Worm (Caenorhabditis elegans): ENCODE results near the gene srbc-7.

Gene srbc-7

ce11 chrV:7504271-7504670 is 16.9 kb upstream of the srbc-7 start, which contains the start of gene srh-229:
Gene srh-229 (minus strand): TSS chrV:7504371.
- TF ChIP-seq sea-1 (GFP tag; conservative IDR thresholded peaks at IDR 0.05) (no peak), hnd-1 (tag; optimal IDR thresholded peaks at IDR 0.05) (no peak), F13C5.2 (tag; optimal IDR thresholded peaks at IDR 0.05) (no peak), ceh-36 (tag; optimal IDR thresholded peaks at IDR 0.05) (no peak), ama-1 (optimal IDR thresholded peaks at IDR 0.05) (no peak), scrt-1 (GFP tag; IDR thresholded peaks at IDR 0.05) (no peak), aly-1 (tag; optimal IDR thresholded peaks at IDR 0.05) (no peak)

ce11 chrV:7501194-7501593 is 13.8 kb upstream of the srbc-7 start:
- TF ChIP-seq F13C5.2 (tag; optimal IDR thresholded peaks at IDR 0.05) (no peak), B0310.2 (tag; optimal IDR thresholded peaks at IDR 0.05) (no peak)

- TF ChIP-seq B0310.2 (tag; optimal IDR thresholded peaks at IDR 0.05) = no peak
- TF ChIP-seq hmg-4 (GFP tag; optimal IDR thresholded peaks at IDR 0.05) = no peak
- TF ChIP-seq ceh-36 (tag; optimal IDR thresholded peaks at IDR 0.05) = no peak
- TF ChIP-seq hmbx-1 (tag; optimal IDR thresholded peaks at IDR 0.05) = no peak
- TF ChIP-seq pes-1 (GFP tag; IDR thresholded peaks at IDR 0.05) = no peak
- no peak for TF ChIP-seq F13C5.2 (tag; optimal IDR thresholded peaks at IDR 0.05)
- TF ChIP-seq ets-7 (tag; optimal IDR thresholded peaks at IDR 0.05) = no peak
- no peak for TF ChIP-seq ama-1 (optimal IDR thresholded peaks at IDR 0.05)
- no peak for TF ChIP-seq flt-1 (GFP tag; IDR thresholded peaks at IDR 0.05)
- TF ChIP-seq hnd-1 (tag; optimal IDR thresholded peaks at IDR 0.05) = no peak
- no peak for TF ChIP-seq aly-1 (tag; optimal IDR thresholded peaks at IDR 0.05)
- no peak for TF ChIP-seq tbx-37 (GFP tag; conservative IDR thresholded peaks at IDR 0.05)
- TF ChIP-seq tra-4 (tag; optimal IDR thresholded peaks at IDR 0.05) = no peak
- no peak for TF ChIP-seq ceh-13 (GFP tag; optimal IDR thresholded peaks at IDR 0.05)
- no peak for TF ChIP-seq scrt-1 (GFP tag; IDR thresholded peaks at IDR 0.05)
- no peak for TF ChIP-seq tbx-11 (GFP tag; IDR thresholded peaks at IDR 0.05)
- TF ChIP-seq sea-1 (GFP tag; conservative IDR thresholded peaks at IDR 0.05) = no peak
Observed at ce11 chrV:7497440-7497839, 10.0 kb upstream of the srbc-7 start, which contains the start of gene srh-79. Gene srh-79 (plus strand): TSS chrV:7497740.

ce11 chrV:7495189-7495588 is 7.8 kb upstream of the srbc-7 start, which contains the start of gene srbc-11:
Gene srbc-11 (minus strand): TSS chrV:7495289.
- TF ChIP-seq F13C5.2 (tag; optimal IDR thresholded peaks at IDR 0.05) (no peak), scrt-1 (GFP tag; IDR thresholded peaks at IDR 0.05) (no peak), hnd-1 (tag; optimal IDR thresholded peaks at IDR 0.05) (no peak), ceh-36 (tag; optimal IDR thresholded peaks at IDR 0.05) (no peak), B0310.2 (tag; optimal IDR thresholded peaks at IDR 0.05) (no peak), aly-1 (tag; optimal IDR thresholded peaks at IDR 0.05) (no peak), tbx-11 (GFP tag; IDR thresholded peaks at IDR 0.05) (no peak), hmbx-1 (tag; optimal IDR thresholded peaks at IDR 0.05) (no peak), tbx-37 (GFP tag; conservative IDR thresholded peaks at IDR 0.05) (no peak), flt-1 (GFP tag; IDR thresholded peaks at IDR 0.05) (no peak)

ce11 chrV:7492924-7493323 is 5.5 kb upstream of the srbc-7 start, which contains the start of gene srbc-10:
Gene srbc-10 (minus strand): TSS chrV:7493024.
- TF ChIP-seq F13C5.2 (tag; optimal IDR thresholded peaks at IDR 0.05) (no peak), tbx-11 (GFP tag; IDR thresholded peaks at IDR 0.05) (no peak), ceh-36 (tag; optimal IDR thresholded peaks at IDR 0.05) (no peak), hnd-1 (tag; optimal IDR thresholded peaks at IDR 0.05) (no peak), hmg-4 (GFP tag; optimal IDR thresholded peaks at IDR 0.05) (no peak), scrt-1 (GFP tag; IDR thresholded peaks at IDR 0.05) (no peak), sea-1 (GFP tag; conservative IDR thresholded peaks at IDR 0.05) (no peak), tbx-37 (GFP tag; conservative IDR thresholded peaks at IDR 0.05) (no peak), B0310.2 (tag; optimal IDR thresholded peaks at IDR 0.05) (no peak), ets-7 (tag; optimal IDR thresholded peaks at IDR 0.05) (no peak)

- TF ChIP-seq hmbx-1 (tag; optimal IDR thresholded peaks at IDR 0.05) = no peak
- TF ChIP-seq ama-1 (optimal IDR thresholded peaks at IDR 0.05) = no peak
- TF ChIP-seq F13C5.2 (tag; optimal IDR thresholded peaks at IDR 0.05) = no peak
- no peak for TF ChIP-seq tbx-37 (GFP tag; conservative IDR thresholded peaks at IDR 0.05)
- TF ChIP-seq pes-1 (GFP tag; IDR thresholded peaks at IDR 0.05) = no peak
Observed at ce11 chrV:7490340-7490739, 2.9 kb upstream of the srbc-7 start, which contains the start of gene srbc-9. Gene srbc-9 (minus strand): TSS chrV:7490440.

- TF ChIP-seq tbx-37 (GFP tag; conservative IDR thresholded peaks at IDR 0.05) (no peak), sea-1 (GFP tag; conservative IDR thresholded peaks at IDR 0.05) (no peak), pes-1 (GFP tag; IDR thresholded peaks at IDR 0.05) (no peak), ama-1 (optimal IDR thresholded peaks at IDR 0.05) (no peak), ceh-36 (tag; optimal IDR thresholded peaks at IDR 0.05) (no peak), ets-7 (tag; optimal IDR thresholded peaks at IDR 0.05) (no peak), flt-1 (GFP tag; IDR thresholded peaks at IDR 0.05) (no peak), B0310.2 (tag; optimal IDR thresholded peaks at IDR 0.05) (no peak), scrt-1 (GFP tag; IDR thresholded peaks at IDR 0.05) (no peak), aly-1 (tag; optimal IDR thresholded peaks at IDR 0.05) (no peak), tbx-11 (GFP tag; IDR thresholded peaks at IDR 0.05) (no peak), tra-4 (tag; optimal IDR thresholded peaks at IDR 0.05) (no peak), ceh-13 (GFP tag; optimal IDR thresholded peaks at IDR 0.05) (no peak), hmbx-1 (tag; optimal IDR thresholded peaks at IDR 0.05) (no peak)
Observed at ce11 chrV:7485000-7485399, 2.4 kb downstream of the srbc-7 start, which contains the start of gene srbc-8. Gene srbc-8 (minus strand): TSS chrV:7485100.

ce11 chrV:7480949-7481348 is 6.5 kb downstream of the srbc-7 start, which contains the start of gene C18B10.6:
Gene C18B10.6 (minus strand): TSS chrV:7481049.
- no peak for TF ChIP-seq aly-1 (tag; optimal IDR thresholded peaks at IDR 0.05)
- no peak for TF ChIP-seq F13C5.2 (tag; optimal IDR thresholded peaks at IDR 0.05)
- TF ChIP-seq tbx-37 (GFP tag; conservative IDR thresholded peaks at IDR 0.05) = no peak
- TF ChIP-seq hnd-1 (tag; optimal IDR thresholded peaks at IDR 0.05) = no peak
- TF ChIP-seq pes-1 (GFP tag; IDR thresholded peaks at IDR 0.05) = no peak
- TF ChIP-seq hmg-4 (GFP tag; optimal IDR thresholded peaks at IDR 0.05) = no peak
- no peak for TF ChIP-seq flt-1 (GFP tag; IDR thresholded peaks at IDR 0.05)
- no peak for TF ChIP-seq hmbx-1 (tag; optimal IDR thresholded peaks at IDR 0.05)
- no peak for TF ChIP-seq scrt-1 (GFP tag; IDR thresholded peaks at IDR 0.05)
- TF ChIP-seq ceh-36 (tag; optimal IDR thresholded peaks at IDR 0.05) = no peak
- TF ChIP-seq B0310.2 (tag; optimal IDR thresholded peaks at IDR 0.05) = no peak
- no peak for TF ChIP-seq tra-4 (tag; optimal IDR thresholded peaks at IDR 0.05)
- no peak for TF ChIP-seq sea-1 (GFP tag; conservative IDR thresholded peaks at IDR 0.05)
- no peak for TF ChIP-seq ets-7 (tag; optimal IDR thresholded peaks at IDR 0.05)
- no peak for TF ChIP-seq tbx-11 (GFP tag; IDR thresholded peaks at IDR 0.05)
- no peak for TF ChIP-seq ceh-13 (GFP tag; optimal IDR thresholded peaks at IDR 0.05)
- TF ChIP-seq ama-1 (optimal IDR thresholded peaks at IDR 0.05) = no peak
